Worm (Caenorhabditis elegans) whole organism, L4 larva: ENCODE measurements around the gene cest-4.

Experiments used
- D1046.2 ChIP-seq: fragments of 200-800 bp; sonication (Bioruptor generic); IDR thresholded peaks from 2 replicates; pipeline ENCODE4 v1.3.6; 2022; ENCODE audit warnings: missing genetic modification characterization, missing compliant biosample characterization
- F44E2.7 ChIP-seq: fragments of 200-800 bp; sonication (Bioruptor generic); IDR thresholded peaks from 2 replicates; pipeline ENCODE4 v2.1.2; 2022; ENCODE audit warnings: missing genetic modification characterization, missing compliant biosample characterization
- R02D3.7 ChIP-seq: fragments of 150-350 bp; sonication (generic microtip); optimal IDR thresholded peaks from 3 replicates; lab custom pipeline; 2014; ENCODE audit warnings: missing biosample characterization, missing genetic modification characterization
- Y105C5A.15 ChIP-seq: fragments of 200-800 bp; sonication (Bioruptor generic); IDR thresholded peaks from 2 replicates; pipeline ENCODE4 v1.3.6; 2022; ENCODE audit warnings: missing genetic modification characterization, missing compliant biosample characterization
- ama-1 ChIP-seq: fragments of 150-350 bp; optimal IDR thresholded peaks from 2 replicates; lab custom pipeline; 2014; ENCODE audit warnings: inconsistent platforms, mixed read lengths
- arid-1 ChIP-seq: fragments of 200-800 bp; sonication (Bioruptor generic); conservative IDR thresholded peaks from 2 replicates; pipeline ENCODE4 v1.3.6; 2022; ENCODE audit warnings: missing genetic modification reagents, missing genetic modification characterization, missing compliant biosample characterization
- attf-4 ChIP-seq: sonication (generic microtip); optimal IDR thresholded peaks from 3 replicates; lab custom pipeline; 2017; ENCODE audit warnings: missing biosample characterization, missing genetic modification characterization
- ceh-20 ChIP-seq: fragments of 200-800 bp; sonication (Bioruptor generic); IDR thresholded peaks from 2 replicates; pipeline ENCODE4 v1.3.6; 2022; ENCODE audit warnings: missing genetic modification reagents, missing genetic modification characterization, missing compliant biosample characterization
- ceh-28 ChIP-seq: fragments of 150-350 bp; optimal IDR thresholded peaks from 2 replicates; lab custom pipeline; 2014; ENCODE audit warnings: missing biosample characterization, missing genetic modification reagents, missing genetic modification characterization
- ceh-44 ChIP-seq: fragments of 200-800 bp; sonication (Bioruptor generic); IDR thresholded peaks from 2 replicates; pipeline ENCODE4 v1.3.6; 2022; ENCODE audit warnings: missing genetic modification reagents, missing genetic modification characterization, missing compliant biosample characterization
- ces-1 ChIP-seq: fragments of 150-350 bp; sonication (generic microtip); optimal IDR thresholded peaks from 4 replicates; lab custom pipeline; 2014; ENCODE audit warnings: missing biosample characterization, missing genetic modification reagents, missing genetic modification characterization
- ctbp-1 ChIP-seq: fragments of 200-800 bp; sonication (Bioruptor generic); IDR thresholded peaks from 2 replicates; pipeline ENCODE4 v1.3.6; 2022; ENCODE audit warnings: missing genetic modification reagents, missing genetic modification characterization, missing compliant biosample characterization
- dmd-6 ChIP-seq: fragments of 200-800 bp; sonication (Bioruptor generic); IDR thresholded peaks from 2 replicates; pipeline ENCODE4 v1.3.6; 2022; ENCODE audit warnings: missing genetic modification reagents, missing genetic modification characterization, missing compliant biosample characterization
- egl-43 ChIP-seq: fragments of 200-800 bp; sonication (Bioruptor generic); IDR thresholded peaks from 2 replicates; pipeline ENCODE4 v1.3.6; 2022; ENCODE audit warnings: missing genetic modification reagents, missing genetic modification characterization, missing compliant biosample characterization
- gei-8 ChIP-seq: fragments of 200-800 bp; sonication (Bioruptor generic); optimal IDR thresholded peaks from 2 replicates; lab custom pipeline; 2018; ENCODE audit warnings: mild to moderate bottlenecking, missing genetic modification characterization, missing compliant biosample characterization
- hif-1 ChIP-seq, 2 experiments: sonication (generic microtip); optimal IDR thresholded peaks; 2 replicates each; lab custom pipeline; 2016 to 2017; ENCODE audit warnings: missing compliant biosample characterization in 2 of 2, missing genetic modification characterization in 2 of 2, missing genetic modification reagents in 2 of 2, missing genotype in 2 of 2, mild to moderate bottlenecking in 1 of 2
- hlh-30 ChIP-seq: sonication (generic microtip); optimal IDR thresholded peaks from 2 replicates; lab custom pipeline; 2017; ENCODE audit warnings: antibody characterized with exemption, mild to moderate bottlenecking, missing genetic modification characterization, missing compliant biosample characterization; ENCODE audit not compliant: insufficient read depth
- hmg-1.1 ChIP-seq: fragments of 200-800 bp; sonication (Bioruptor generic); IDR thresholded peaks from 2 replicates; pipeline ENCODE4 v1.3.6; 2022; ENCODE audit warnings: missing genetic modification reagents, missing genetic modification characterization, missing compliant biosample characterization
- lin-1 ChIP-seq: fragments of 200-800 bp; sonication (Bioruptor generic); IDR thresholded peaks from 2 replicates; pipeline ENCODE4 v1.3.6; 2022; ENCODE audit warnings: missing genetic modification reagents, missing genetic modification characterization, missing compliant biosample characterization
- lin-13 ChIP-seq: fragments of 150-350 bp; optimal IDR thresholded peaks from 2 replicates; lab custom pipeline; 2014; ENCODE audit warnings: missing biosample characterization, missing genetic modification reagents, missing genetic modification characterization
- lin-29 ChIP-seq: fragments of 200-800 bp; sonication (Bioruptor generic); IDR thresholded peaks from 2 replicates; pipeline ENCODE4 v1.3.6; 2022; ENCODE audit warnings: missing genetic modification reagents, missing genetic modification characterization, missing compliant biosample characterization
- lin-38 ChIP-seq: fragments of 200-800 bp; sonication (Bioruptor generic); IDR thresholded peaks from 2 replicates; pipeline ENCODE4 v1.3.6; 2022; ENCODE audit warnings: missing genetic modification reagents, missing genetic modification characterization, missing compliant biosample characterization
- lsy-2 ChIP-seq, 2 experiments: fragments of 150-350 bp in 1 of 2; sonication (generic microtip) in 1 of 2; optimal IDR thresholded peaks; 2 replicates each; lab custom pipeline; 2014 to 2017; ENCODE audit warnings: missing biosample characterization in 2 of 2, missing genetic modification characterization in 2 of 2
- mdl-1 ChIP-seq, 2 experiments: fragments of 150-350 bp in 1 of 2; sonication (generic microtip) in 1 of 2; optimal IDR thresholded peaks; 2 replicates each; lab custom pipeline; 2014 to 2017; ENCODE audit warnings: missing biosample characterization in 2 of 2, missing genetic modification characterization in 2 of 2
- mdt-29 ChIP-seq: fragments of 200-800 bp; sonication (Bioruptor generic); IDR thresholded peaks from 2 replicates; pipeline ENCODE4 v1.3.6; 2022; ENCODE audit warnings: missing genetic modification reagents, missing genetic modification characterization, missing compliant biosample characterization
- mep-1 ChIP-seq: fragments of 150-350 bp; sonication (generic microtip); optimal IDR thresholded peaks from 3 replicates; lab custom pipeline; 2014; ENCODE audit warnings: missing biosample characterization, missing genetic modification characterization
- mes-2 ChIP-seq: sonication (generic microtip); optimal IDR thresholded peaks from 2 replicates; lab custom pipeline; 2016; ENCODE audit warnings: missing genotype, mild to moderate bottlenecking, missing genetic modification characterization, missing compliant biosample characterization; ENCODE audit not compliant: poor library complexity, severe bottlenecking
- mxl-3 ChIP-seq: fragments of 200-800 bp; sonication (Bioruptor generic); optimal IDR thresholded peaks from 2 replicates; lab custom pipeline; 2018; ENCODE audit warnings: mild to moderate bottlenecking, missing genetic modification characterization, missing compliant biosample characterization
- nhr-11 ChIP-seq: fragments of 150-350 bp; optimal IDR thresholded peaks from 2 replicates; lab custom pipeline; 2014; ENCODE audit warnings: missing biosample characterization, missing genetic modification characterization
- nhr-25 ChIP-seq: sonication (generic microtip); optimal IDR thresholded peaks from 2 replicates; lab custom pipeline; 2017; ENCODE audit warnings: missing genetic modification characterization, mild to moderate bottlenecking, missing compliant biosample characterization, antibody characterized with exemption, moderate library complexity, borderline replicate concordance; ENCODE audit not compliant: insufficient read depth
- nhr-41 ChIP-seq: fragments of 200-800 bp; sonication (Bioruptor generic); IDR thresholded peaks from 2 replicates; pipeline ENCODE4 v1.3.6; 2022; ENCODE audit warnings: missing genetic modification reagents, missing genetic modification characterization, missing compliant biosample characterization
- nhr-48 ChIP-seq: sonication (generic microtip); optimal IDR thresholded peaks from 2 replicates; lab custom pipeline; 2016; ENCODE audit warnings: mild to moderate bottlenecking, missing genetic modification characterization, missing compliant biosample characterization
- nhr-6 ChIP-seq: fragments of 150-350 bp; optimal IDR thresholded peaks from 2 replicates; lab custom pipeline; 2014; ENCODE audit warnings: missing biosample characterization, missing genetic modification characterization
- nhr-77 ChIP-seq: fragments of 150-350 bp; optimal IDR thresholded peaks from 2 replicates; lab custom pipeline; 2014; ENCODE audit warnings: missing biosample characterization, missing genetic modification characterization
- pha-4 ChIP-seq, 2 experiments: fragments of 150-350 bp in 1 of 2; fragments of 200-800 bp in 1 of 2; sonication (Bioruptor generic) in 1 of 2; IDR thresholded peaks in 1 of 2; optimal IDR thresholded peaks in 1 of 2; 2 replicates each; pipeline versions ENCODE4 v1.3.6 to Lab custom; 2014 to 2022; ENCODE audit warnings: missing genetic modification characterization in 2 of 2, missing genetic modification reagents in 2 of 2, missing biosample characterization in 1 of 2, missing compliant biosample characterization in 1 of 2
- pqm-1 ChIP-seq: sonication (generic microtip); optimal IDR thresholded peaks from 2 replicates; lab custom pipeline; 2017; ENCODE audit warnings: missing biosample characterization, missing genetic modification characterization
- rbr-2 ChIP-seq: sonication (generic microtip); optimal IDR thresholded peaks from 2 replicates; lab custom pipeline; 2016; ENCODE audit warnings: missing genotype, missing genetic modification characterization, missing compliant biosample characterization
- saeg-2 ChIP-seq: fragments of 200-800 bp; sonication (Bioruptor generic); IDR thresholded peaks from 2 replicates; pipeline ENCODE4 v1.3.6; 2022; ENCODE audit warnings: missing genetic modification reagents, missing genetic modification characterization, missing compliant biosample characterization
- sdz-12 ChIP-seq: fragments of 200-800 bp; sonication (Bioruptor generic); optimal IDR thresholded peaks from 2 replicates; lab custom pipeline; 2018; ENCODE audit warnings: mild to moderate bottlenecking, missing genetic modification characterization, missing compliant biosample characterization
- snpc-4 ChIP-seq: fragments of 150-350 bp; optimal IDR thresholded peaks from 2 replicates; lab custom pipeline; 2014; ENCODE audit warnings: missing biosample characterization, missing genetic modification characterization
- spr-1 ChIP-seq: sonication (generic microtip); optimal IDR thresholded peaks from 2 replicates; lab custom pipeline; 2016; ENCODE audit warnings: mild to moderate bottlenecking, missing genetic modification characterization, missing compliant biosample characterization
- tag-97 ChIP-seq: fragments of 200-800 bp; sonication (Bioruptor generic); IDR thresholded peaks from 2 replicates; pipeline ENCODE4 v1.3.6; 2022; ENCODE audit warnings: missing genetic modification characterization, missing compliant biosample characterization
- tra-1 ChIP-seq: fragments of 200-800 bp; sonication (Bioruptor generic); IDR thresholded peaks from 2 replicates; pipeline ENCODE4 v1.3.6; 2022; ENCODE audit warnings: missing genetic modification reagents, missing genetic modification characterization, missing compliant biosample characterization
- unc-130 ChIP-seq: sonication (generic microtip); optimal IDR thresholded peaks from 2 replicates; lab custom pipeline; 2016; ENCODE audit warnings: missing genetic modification reagents, missing genetic modification characterization, missing compliant biosample characterization
- unc-39 ChIP-seq: sonication (generic microtip); optimal IDR thresholded peaks from 2 replicates; lab custom pipeline; 2017; ENCODE audit warnings: missing biosample characterization, missing genetic modification characterization
- unc-62 ChIP-seq, 3 experiments: fragments of 150-350 bp in 1 of 3; sonication (generic microtip); optimal IDR thresholded peaks in 2 of 3; peaks in 1 of 3; 1 replicate in 1 of 3; 2 replicates in 2 of 3; lab custom pipeline; 2014 to 2017; ENCODE audit warnings: missing biosample characterization in 3 of 3, missing genetic modification characterization in 3 of 3, missing genetic modification reagents in 3 of 3, missing genotype in 1 of 3
- vab-7 ChIP-seq: fragments of 200-800 bp; sonication (Bioruptor generic); IDR thresholded peaks from 2 replicates; pipeline ENCODE4 v1.3.6; 2022; ENCODE audit warnings: missing genetic modification reagents, missing genetic modification characterization, missing compliant biosample characterization
- zag-1 ChIP-seq: fragments of 150-350 bp; optimal IDR thresholded peaks from 2 replicates; lab custom pipeline; 2014; ENCODE audit warnings: missing biosample characterization, missing genetic modification characterization
- zfp-2 ChIP-seq: sonication (generic microtip); optimal IDR thresholded peaks from 2 replicates; lab custom pipeline; 2016; ENCODE audit warnings: mild to moderate bottlenecking, missing genetic modification characterization, missing compliant biosample characterization
- ztf-7 ChIP-seq: fragments of 150-350 bp; optimal IDR thresholded peaks from 2 replicates; lab custom pipeline; 2014; ENCODE audit warnings: missing biosample characterization, missing genetic modification characterization

Gene cest-4

ce11 chrIV:6839091-6839522, 37.0 kb upstream of the cest-4 start (continued):
- TF ChIP-seq mes-2 (peak; percentile 1), vab-7 (GFP tag; lab: Robert Waterston, UW) (peak; percentile 27; the same call in 1 of the 2 replicates), nhr-25 (tag; lab: Kevin White, UChicago) (no peak), arid-1 (GFP tag; lab: Robert Waterston, UW) (no peak), nhr-77 (peak; percentile 52), ztf-7 (tag; lab: Kevin White, UChicago) (no peak), F44E2.7 (GFP tag; lab: Robert Waterston, UW) (no peak), sdz-12 (GFP tag; lab: Kevin White, UChicago) (no peak), ama-1 (no peak), egl-43 (GFP tag; lab: Robert Waterston, UW) (no peak), dmd-6 (GFP tag; lab: Robert Waterston, UW) (peak; percentile 94), hif-1 (tag; optimal IDR thresholded peaks at IDR 0.05; lab: Kevin White, UChicago) (peak in 1 of 2 experiments; percentile 93), lin-29 (GFP tag; lab: Robert Waterston, UW) (no peak), tra-1 (peak; percentile 72), R02D3.7 (tag; lab: Kevin White, UChicago) (no peak), lsy-2 (tag; optimal IDR thresholded peaks at IDR 0.05; lab: Kevin White, UChicago) (peak; percentile 48 to 80), nhr-6 (peak; percentile 75), ces-1 (GFP tag; lab: Kevin White, UChicago) (no peak), nhr-41 (GFP tag; lab: Robert Waterston, UW) (no peak), saeg-2 (peak; percentile 70; the same call in 1 of the 2 replicates), zag-1 (tag; lab: Kevin White, UChicago) (no peak), attf-4 (tag; lab: Kevin White, UChicago) (no peak), hlh-30 (tag; lab: Kevin White, UChicago) (peak; percentile 80), mep-1 (peak; percentile 86), lin-1 (GFP tag; lab: Robert Waterston, UW) (0 out of 2 replicates have a peak, but pooled peaks have one; percentile 37), tag-97 (GFP tag; lab: Robert Waterston, UW) (no peak), nhr-48 (tag; lab: Kevin White, UChicago) (peak; percentile 88), unc-62 (GFP tag; optimal IDR thresholded peaks at IDR 0.05 in 1 of 2; lab: Kevin White, UChicago) (no peak), unc-62 (tag; optimal IDR thresholded peaks at IDR 0.05; lab: Kevin White, UChicago) (no peak), mxl-3 (no peak), Y105C5A.15 (GFP tag; lab: Robert Waterston, UW) (no peak), rbr-2 (tag; lab: Kevin White, UChicago) (peak; percentile 82), snpc-4 (tag; lab: Kevin White, UChicago) (no peak), pqm-1 (tag; lab: Kevin White, UChicago) (peak; percentile 46), unc-39 (tag; lab: Kevin White, UChicago) (no peak), ceh-28 (tag; lab: Kevin White, UChicago) (no peak), lin-38 (GFP tag; lab: Robert Waterston, UW) (peak; percentile 45; the same call in 1 of the 2 replicates), D1046.2 (GFP tag; lab: Robert Waterston, UW) (no peak), lin-13 (GFP tag; lab: Kevin White, UChicago) (no peak), nhr-11 (tag; lab: Kevin White, UChicago) (peak; percentile 85), gei-8 (GFP tag; lab: Kevin White, UChicago) (peak; percentile 49), zfp-2 (tag; lab: Kevin White, UChicago) (no peak), spr-1 (tag; lab: Kevin White, UChicago) (peak; percentile 40), mdl-1 (tag; optimal IDR thresholded peaks at IDR 0.05; lab: Kevin White, UChicago) (peak; percentile 28 to 62), ceh-44 (GFP tag; lab: Robert Waterston, UW) (no peak), unc-130 (no peak), mdt-29 (GFP tag; lab: Robert Waterston, UW) (no peak), hmg-1.1 (peak; percentile 79), pha-4 (GFP tag; IDR thresholded peaks at IDR 0.05; lab: Robert Waterston, UW) (peak; percentile 54), pha-4 (tag; optimal IDR thresholded peaks at IDR 0.05; lab: Kevin White, UChicago) (peak; percentile 89), ceh-20 (GFP tag; lab: Robert Waterston, UW) (peak; percentile 79), ctbp-1 (peak; percentile 84)
